Worm (Caenorhabditis elegans): ENCODE data around the gene wsp-1.

Gene wsp-1

DNA sequence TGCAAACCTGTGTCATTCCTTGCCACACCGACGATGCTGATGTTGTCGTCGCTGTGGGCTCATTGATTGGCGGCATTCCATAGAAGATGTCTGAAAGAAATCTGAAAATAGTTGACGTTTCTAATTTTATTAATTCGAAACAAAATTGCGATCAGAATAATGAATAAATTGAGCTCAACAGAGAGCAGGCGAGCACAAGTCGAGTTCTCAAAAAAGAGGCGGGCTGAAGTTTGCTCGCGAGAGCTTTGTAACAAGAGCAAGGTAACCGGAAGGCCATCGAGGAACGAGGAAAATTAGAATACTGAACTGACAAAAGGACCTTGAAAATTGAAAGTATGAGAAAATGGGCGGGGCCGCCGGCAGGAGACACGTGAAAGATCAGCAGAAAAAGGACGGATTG lies 37.8 kb upstream of the wsp-1 start, which contains the start of gene nhr-66:
Gene nhr-66 (minus strand): TSS at position 101 of the 400 bp plus-strand sequence.
- TF ChIP-seq nhr-11 (tag; optimal IDR thresholded peaks at IDR 0.05), result no peak
- TF ChIP-seq pqm-1 (tag; optimal IDR thresholded peaks at IDR 0.05), result no peak
- TF ChIP-seq nhr-23 (tag; optimal IDR thresholded peaks at IDR 0.05), result no peak
- TF ChIP-seq ceh-82 (tag; optimal IDR thresholded peaks at IDR 0.05), result no peak

DNA sequence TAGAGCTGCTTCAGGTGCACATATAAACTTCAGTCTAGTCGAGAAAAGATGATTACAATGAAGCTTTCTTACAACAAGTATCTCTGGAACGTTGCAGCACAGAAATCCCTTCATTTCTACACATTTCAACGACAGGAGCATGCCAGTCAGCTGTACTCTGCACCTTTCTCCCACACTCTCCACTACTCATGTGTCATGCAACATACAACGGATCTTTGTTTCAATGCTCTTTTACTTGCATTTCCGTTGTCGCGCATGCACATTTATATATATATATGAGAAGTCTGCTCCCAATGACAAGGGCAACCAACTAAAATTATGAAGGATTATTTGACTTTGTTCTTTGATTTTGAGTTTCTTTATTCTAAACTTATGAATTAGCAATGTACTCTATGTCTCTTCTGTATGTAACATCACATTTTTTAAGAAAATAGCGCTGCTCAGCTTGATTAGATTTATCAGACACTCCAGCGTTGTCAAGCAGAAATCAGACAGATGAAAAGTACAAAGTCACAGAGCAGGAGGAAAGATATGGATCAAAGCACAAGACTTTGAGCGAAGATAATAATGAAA lies 36.4 kb upstream of the wsp-1 start:
- TF ChIP-seq zag-1 (tag; optimal IDR thresholded peaks at IDR 0.05) (no peak), nhr-43 (tag; optimal IDR thresholded peaks at IDR 0.05; ENCODE audit: poor library complexity, severe bottlenecking) (no peak), lsy-12 (tag; optimal IDR thresholded peaks at IDR 0.05) (no peak), daf-12 (tag; optimal IDR thresholded peaks at IDR 0.05) (no peak), sea-2 (GFP tag; optimal IDR thresholded peaks at IDR 0.05) (no peak), ceh-82 (tag; optimal IDR thresholded peaks at IDR 0.05) (no peak), mml-1 (tag; optimal IDR thresholded peaks at IDR 0.05) (no peak), nhr-23 (tag; optimal IDR thresholded peaks at IDR 0.05) (no peak), skn-1 (tag; optimal IDR thresholded peaks at IDR 0.05) (no peak), lin-15B (tag; optimal IDR thresholded peaks at IDR 0.05) (no peak), unc-62 (GFP tag; optimal IDR thresholded peaks at IDR 0.05) (no peak), nhr-28 (tag; optimal IDR thresholded peaks at IDR 0.05) (no peak), eor-1 (tag; optimal IDR thresholded peaks at IDR 0.05) (no peak), elt-2 (tag; optimal IDR thresholded peaks at IDR 0.05) (no peak), nhr-237 (tag; optimal IDR thresholded peaks at IDR 0.05) (no peak)

DNA sequence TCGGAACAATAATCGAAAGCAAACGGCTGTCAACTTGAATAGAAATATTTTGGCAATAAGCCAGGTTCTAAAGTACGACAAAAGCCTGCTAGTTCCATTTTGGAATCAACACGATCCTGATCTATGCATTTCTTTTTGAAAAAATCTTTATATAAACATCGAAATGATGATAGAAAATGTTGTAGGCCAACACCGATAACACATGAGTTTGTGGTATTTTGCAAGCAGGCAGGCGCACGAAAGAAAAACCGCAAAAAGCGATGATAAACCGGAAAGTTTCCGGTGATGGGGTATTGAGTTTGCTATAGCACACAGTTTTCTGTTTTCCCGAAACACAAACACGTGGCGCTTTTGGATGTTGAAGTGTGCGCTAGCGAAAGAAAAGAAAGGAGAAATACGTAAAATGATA lies 35.3 kb upstream of the wsp-1 start:
- TF ChIP-seq pha-4 (tag; optimal IDR thresholded peaks at IDR 0.05), result peak; percentile 55
- peak; percentile 47 for TF ChIP-seq elt-2 (tag; optimal IDR thresholded peaks at IDR 0.05)
- peak; percentile 15 for TF ChIP-seq nhr-25 (tag; optimal IDR thresholded peaks at IDR 0.05)
- peak; percentile 80 for TF ChIP-seq nhr-43 (tag; optimal IDR thresholded peaks at IDR 0.05; ENCODE audit: poor library complexity, severe bottlenecking)
- TF ChIP-seq skn-1 (tag; optimal IDR thresholded peaks at IDR 0.05), result peak; percentile 33
- TF ChIP-seq snpc-4 (tag; optimal IDR thresholded peaks at IDR 0.05), result no peak
- no peak for TF ChIP-seq nhr-67 (tag; optimal IDR thresholded peaks at IDR 0.05)
- TF ChIP-seq pqm-1 (tag; optimal IDR thresholded peaks at IDR 0.05), result peak; percentile 61

DNA sequence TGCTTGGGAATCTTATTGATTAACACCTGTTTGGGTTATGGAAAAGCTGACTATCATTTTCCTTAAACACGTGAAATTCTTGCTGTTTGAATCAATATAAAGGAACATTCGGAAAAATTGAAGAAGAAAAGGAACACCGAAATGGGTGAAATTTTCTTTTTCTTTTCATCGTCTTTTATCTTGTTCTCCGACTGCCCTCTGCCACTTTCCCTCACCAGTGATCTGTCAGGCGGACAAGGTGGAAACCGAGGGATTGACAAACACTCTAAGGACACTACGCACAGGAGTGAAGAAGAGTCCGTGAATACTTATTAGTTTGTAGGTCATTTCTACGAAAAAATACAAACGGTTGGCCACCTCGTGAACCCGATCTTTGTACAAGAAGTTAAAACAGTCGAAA lies 34.5 kb upstream of the wsp-1 start:
- TF ChIP-seq ZK546.5 (tag; optimal IDR thresholded peaks at IDR 0.05) (no peak), pha-4 (tag; optimal IDR thresholded peaks at IDR 0.05) (peak; percentile 2)

DNA sequence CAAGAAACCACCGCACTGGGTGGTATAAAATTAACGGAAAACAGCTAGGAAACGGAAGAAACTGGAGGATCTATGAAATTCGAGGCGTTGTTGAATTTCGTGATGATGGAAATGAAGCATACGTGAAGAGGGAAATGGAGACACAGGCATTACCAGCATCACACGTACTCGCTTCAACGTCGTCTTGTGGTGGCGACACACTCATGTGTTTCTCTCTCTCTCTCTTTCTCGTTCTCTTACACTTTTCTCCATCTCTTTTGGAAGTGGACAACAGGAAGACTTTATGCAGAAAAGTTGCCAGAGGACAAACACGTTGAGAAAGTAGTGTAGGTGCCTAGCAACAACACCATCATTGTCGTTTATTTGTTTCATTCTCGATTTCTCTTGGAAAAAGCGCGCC lies 33.7 kb upstream of the wsp-1 start:
- TF ChIP-seq hmg-11 (tag; optimal IDR thresholded peaks at IDR 0.05), result peak; percentile 0
- no peak for TF ChIP-seq nhr-11 (tag; optimal IDR thresholded peaks at IDR 0.05)
- TF ChIP-seq pha-4 (tag; optimal IDR thresholded peaks at IDR 0.05), result peak; percentile 17
- peak; percentile 38 for TF ChIP-seq nhr-25 (tag; optimal IDR thresholded peaks at IDR 0.05)
- TF ChIP-seq nhr-23 (tag; optimal IDR thresholded peaks at IDR 0.05), result peak; percentile 23
- no peak for TF ChIP-seq ceh-16 (tag; optimal IDR thresholded peaks at IDR 0.05)
- TF ChIP-seq nfya-1 (tag; optimal IDR thresholded peaks at IDR 0.05; ENCODE audit: insufficient read depth), result peak; percentile 54
- TF ChIP-seq sea-2 (GFP tag; optimal IDR thresholded peaks at IDR 0.05), result no peak

DNA sequence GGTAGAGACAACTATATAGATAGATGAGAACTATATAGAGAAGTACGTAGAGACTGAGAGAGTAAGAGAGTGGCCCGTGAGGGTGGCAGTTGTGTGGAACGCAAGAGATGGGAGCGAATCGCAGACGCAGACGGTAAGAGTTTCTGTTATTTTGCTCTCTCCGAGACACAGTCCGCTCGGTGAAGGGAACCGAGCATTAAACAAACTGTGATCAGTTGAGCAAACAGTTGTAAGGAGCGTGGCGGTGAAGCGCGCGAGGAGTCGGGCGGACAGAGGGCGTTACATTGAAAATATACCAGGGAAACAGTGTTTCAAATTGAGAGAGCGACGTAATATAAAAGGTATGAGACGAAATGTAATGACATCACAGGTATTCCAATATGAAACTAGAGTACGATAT lies 30.8 kb upstream of the wsp-1 start:
- TF ChIP-seq hmg-11 (tag; optimal IDR thresholded peaks at IDR 0.05) (peak; percentile 59), elt-1 (tag; optimal IDR thresholded peaks at IDR 0.05) (no peak), lin-39 (tag; optimal IDR thresholded peaks at IDR 0.05) (no peak), nhr-77 (tag; optimal IDR thresholded peaks at IDR 0.05) (no peak), jun-1 (tag; optimal IDR thresholded peaks at IDR 0.05) (peak; percentile 43), mml-1 (tag; optimal IDR thresholded peaks at IDR 0.05) (no peak), egl-27 (tag; optimal IDR thresholded peaks at IDR 0.05) (no peak), lin-15B (tag; optimal IDR thresholded peaks at IDR 0.05) (no peak), ZK546.5 (tag; optimal IDR thresholded peaks at IDR 0.05) (no peak), daf-12 (tag; optimal IDR thresholded peaks at IDR 0.05) (no peak), pha-4 (tag; optimal IDR thresholded peaks at IDR 0.05) (peak; percentile 90), nhr-11 (tag; optimal IDR thresholded peaks at IDR 0.05) (no peak), mdl-1 (tag; optimal IDR thresholded peaks at IDR 0.05) (peak; percentile 1), nhr-25 (tag; optimal IDR thresholded peaks at IDR 0.05) (no peak), nhr-237 (tag; optimal IDR thresholded peaks at IDR 0.05) (no peak), nhr-12 (tag; optimal IDR thresholded peaks at IDR 0.05) (no peak), ceh-28 (tag; optimal IDR thresholded peaks at IDR 0.05) (no peak), nhr-76 (tag; optimal IDR thresholded peaks at IDR 0.05) (no peak), lsy-12 (tag; optimal IDR thresholded peaks at IDR 0.05) (peak; percentile 43), unc-62 (GFP tag; optimal IDR thresholded peaks at IDR 0.05) (no peak), elt-3 (tag; optimal IDR thresholded peaks at IDR 0.05) (no peak), nhr-28 (tag; optimal IDR thresholded peaks at IDR 0.05) (no peak), snpc-4 (tag; optimal IDR thresholded peaks at IDR 0.05) (peak; percentile 6), pqm-1 (tag; optimal IDR thresholded peaks at IDR 0.05) (peak; percentile 87), ztf-4 (tag; optimal IDR thresholded peaks at IDR 0.05) (no peak), elt-2 (tag; optimal IDR thresholded peaks at IDR 0.05) (peak; percentile 89), ceh-9 (tag; optimal IDR thresholded peaks at IDR 0.05) (no peak), nfya-1 (tag; optimal IDR thresholded peaks at IDR 0.05; ENCODE audit: insufficient read depth) (peak; percentile 23), ztf-11 (tag; optimal IDR thresholded peaks at IDR 0.05) (no peak), eor-1 (tag; optimal IDR thresholded peaks at IDR 0.05) (no peak), ama-1 (optimal IDR thresholded peaks at IDR 0.05) (no peak), aly-2 (tag; optimal IDR thresholded peaks at IDR 0.05) (no peak)

Measured in whole organism, L3 larva.